Worm (Caenorhabditis elegans): ENCODE results near the gene Y57G7A.5.

The Y57G7A.5 gene

DNA sequence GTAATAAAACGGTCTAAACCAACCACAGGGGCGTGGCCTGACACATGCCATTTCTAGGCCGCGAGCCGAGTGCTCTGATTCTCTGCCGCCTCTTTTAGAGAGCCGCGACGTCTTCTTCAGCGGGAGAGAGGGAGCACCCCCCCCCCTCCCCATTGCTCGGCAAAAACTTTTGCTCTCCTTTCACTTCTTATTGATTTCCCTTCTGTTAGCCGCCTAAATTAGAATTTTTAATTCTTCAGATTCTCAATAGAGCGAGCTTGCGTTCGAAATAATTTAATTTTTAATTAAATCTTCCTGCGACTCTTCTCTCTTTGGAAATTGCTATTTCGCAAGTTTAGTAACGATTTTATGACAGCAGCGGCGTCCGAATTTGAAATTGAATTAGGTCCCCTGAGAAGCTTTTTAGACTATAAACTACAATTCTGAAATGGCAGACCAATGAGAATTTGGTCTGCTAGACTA is 47.9 kb upstream of the Y57G7A.5 start (continued):
- TF ChIP-seq dox-1 (GFP tag; IDR thresholded peaks at IDR 0.05): 0 out of 2 replicates have a peak, but pooled peaks have one; percentile 40
- no peak for TF ChIP-seq him-1 (tag; optimal IDR thresholded peaks at IDR 0.05)
- 0 out of 2 replicates have a peak, but pooled peaks have one; percentile 60 for TF ChIP-seq madf-3 (GFP tag; IDR thresholded peaks at IDR 0.05)
- no peak for TF ChIP-seq efl-1 (GFP tag; optimal IDR thresholded peaks at IDR 0.05)
- TF ChIP-seq F22D6.2 (tag; optimal IDR thresholded peaks at IDR 0.05): no peak
- no peak for TF ChIP-seq lag-1 (GFP tag; IDR thresholded peaks at IDR 0.05)
- no peak for TF ChIP-seq bed-1 (GFP tag; IDR thresholded peaks at IDR 0.05)
- no peak for TF ChIP-seq cebp-1 (GFP tag; IDR thresholded peaks at IDR 0.05)
- TF ChIP-seq cebp-1 (tag; optimal IDR thresholded peaks at IDR 0.05): peak; percentile 74
- TF ChIP-seq aptf-3 (GFP tag; IDR thresholded peaks at IDR 0.05): no peak
- TF ChIP-seq D2030.7 (GFP tag; IDR thresholded peaks at IDR 0.05): peak; percentile 14; the same call in 1 of the 2 replicates
- no peak for TF ChIP-seq attf-3 (GFP tag; conservative IDR thresholded peaks at IDR 0.05)
- TF ChIP-seq F49E8.2 (tag; optimal IDR thresholded peaks at IDR 0.05; ENCODE audit: insufficient read depth): no peak
- TF ChIP-seq Y53F4B.3 (GFP tag; IDR thresholded peaks at IDR 0.05): no peak
- no peak for TF ChIP-seq Y79H2A.3 (GFP tag; conservative IDR thresholded peaks at IDR 0.05)
- no peak for TF ChIP-seq let-526 (GFP tag; IDR thresholded peaks at IDR 0.05)
- TF ChIP-seq gei-17 (GFP tag; optimal IDR thresholded peaks at IDR 0.05): no peak
- TF ChIP-seq chd-7 (tag; optimal IDR thresholded peaks at IDR 0.05): peak; percentile 43
- no peak for TF ChIP-seq nhr-90 (tag; optimal IDR thresholded peaks at IDR 0.05)
- no peak for TF ChIP-seq C17E4.6 (GFP tag; IDR thresholded peaks at IDR 0.05)
- no peak for TF ChIP-seq hlh-26 (GFP tag; conservative IDR thresholded peaks at IDR 0.05)
- no peak for TF ChIP-seq B0035.1 (tag; optimal IDR thresholded peaks at IDR 0.05)
- no peak for TF ChIP-seq ama-1 (optimal IDR thresholded peaks at IDR 0.05)
- TF ChIP-seq ama-1 (GFP tag; optimal IDR thresholded peaks at IDR 0.05): peak in 1 of 2 experiments; percentile 1
- no peak for TF ChIP-seq ceh-91 (GFP tag; IDR thresholded peaks at IDR 0.05)
- TF ChIP-seq athp-1 (tag; optimal IDR thresholded peaks at IDR 0.05): peak; percentile 89
- no peak for TF ChIP-seq nfya-1 (tag; optimal IDR thresholded peaks at IDR 0.05; ENCODE audit: borderline replicate concordance, insufficient read depth)
- 0 out of 2 replicates have a peak, but pooled peaks have one; percentile 27 for TF ChIP-seq rcor-1 (GFP tag; IDR thresholded peaks at IDR 0.05)
- TF ChIP-seq nhr-179 (tag; optimal IDR thresholded peaks at IDR 0.05): no peak
- TF ChIP-seq repo-1 (tag; optimal IDR thresholded peaks at IDR 0.05): peak; percentile 40
- no peak for TF ChIP-seq lin-35 (GFP tag; optimal IDR thresholded peaks at IDR 0.05)
- no peak for TF ChIP-seq madf-8 (GFP tag; conservative IDR thresholded peaks at IDR 0.05)
- TF ChIP-seq let-607 (tag; optimal IDR thresholded peaks at IDR 0.05): no peak
- 0 out of 2 replicates have a peak, but pooled peaks have one; percentile 41 for TF ChIP-seq madf-6 (GFP tag; IDR thresholded peaks at IDR 0.05)
- TF ChIP-seq lsy-27 (tag; optimal IDR thresholded peaks at IDR 0.05; ENCODE audit: borderline replicate concordance, insufficient read depth): no peak
- TF ChIP-seq ztf-18 (tag; optimal IDR thresholded peaks at IDR 0.05): no peak
- TF ChIP-seq ztf-25 (GFP tag; IDR thresholded peaks at IDR 0.05): no peak
- no peak for TF ChIP-seq nfya-2 (GFP tag; IDR thresholded peaks at IDR 0.05)
- TF ChIP-seq hlh-12 (tag; optimal IDR thresholded peaks at IDR 0.05): no peak
- no peak for TF ChIP-seq Y95B8A.8 (GFP tag; IDR thresholded peaks at IDR 0.05)
- TF ChIP-seq snpc-1.1 (tag; optimal IDR thresholded peaks at IDR 0.05; ENCODE audit: insufficient read depth): no peak

Data from whole organism, young adult.